Fruit fly (Drosophila melanogaster): ENCODE measurements around the gene CG7579.

CG7579 gene

DNA sequence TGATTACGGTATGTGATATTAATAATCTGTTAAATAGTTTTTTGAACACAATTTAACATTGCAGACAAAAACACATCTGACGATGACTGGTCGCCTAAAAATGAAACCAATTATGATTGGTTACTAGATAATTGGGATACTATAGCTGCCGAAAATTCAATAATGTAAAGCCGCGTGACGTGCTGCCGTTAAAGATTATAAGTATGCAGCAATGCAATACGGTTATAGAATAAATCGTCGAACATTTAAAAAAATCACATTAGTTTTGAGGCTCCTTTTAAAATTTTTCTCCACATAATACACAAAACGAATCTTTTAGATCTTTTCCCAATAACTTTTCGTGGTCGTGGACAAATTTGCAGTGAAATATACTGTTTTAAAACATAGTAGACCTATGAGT is 34.3 kb upstream of the CG7579 start, which contains the start of gene CG42570:
CG42570 (plus strand) TSS at position 301 of the 400 bp plus-strand sequence.
- TF ChIP-seq ey (GFP tag; optimal IDR thresholded peaks at IDR 0.05) (no peak), tai (GFP tag; optimal IDR thresholded peaks at IDR 0.05) (no peak), GATAd (GFP tag; optimal IDR thresholded peaks at IDR 0.05) (no peak), fru (GFP tag; optimal IDR thresholded peaks at IDR 0.05) (no peak), CrebA (GFP tag; optimal IDR thresholded peaks at IDR 0.05; ENCODE audit: borderline replicate concordance) (no peak), Dif (GFP tag; optimal IDR thresholded peaks at IDR 0.05; ENCODE audit: partially characterized antibody) (no peak), Sp1 (GFP tag; optimal IDR thresholded peaks at IDR 0.05) (no peak), Rel (GFP tag; optimal IDR thresholded peaks at IDR 0.05) (no peak), Rel (tag; optimal IDR thresholded peaks at IDR 0.05) (no peak)

dm6 chr3L:15715788-15716503 is 32.7 kb upstream of the CG7579 start, which contains the start of gene CG42571:
Gene CG42571 (plus strand): TSS chr3L:15716453.
- TF ChIP-seq psq (GFP tag; optimal IDR thresholded peaks at IDR 0.05) (no peak), Abd-B (GFP tag; optimal IDR thresholded peaks at IDR 0.05) (no peak), Hr83 (GFP tag; optimal IDR thresholded peaks at IDR 0.05; ENCODE audit: poor library complexity, severe bottlenecking) (no peak), Jra (GFP tag; optimal IDR thresholded peaks at IDR 0.05) (no peak), dl (GFP tag; optimal IDR thresholded peaks at IDR 0.05; ENCODE audit: insufficient read depth in 1 of 2, partially characterized antibody in 2 of 2) (no peak), GATAd (GFP tag; optimal IDR thresholded peaks at IDR 0.05) (no peak), CrebA (GFP tag; optimal IDR thresholded peaks at IDR 0.05; ENCODE audit: borderline replicate concordance) (no peak), sv (GFP tag; optimal IDR thresholded peaks at IDR 0.05) (no peak), Vsx2 (GFP tag; optimal IDR thresholded peaks at IDR 0.05; ENCODE audit: partially characterized antibody) (no peak), rgr (GFP tag; optimal IDR thresholded peaks at IDR 0.05) (no peak), brk (GFP tag; optimal IDR thresholded peaks at IDR 0.05) (no peak), dsf (GFP tag; optimal IDR thresholded peaks at IDR 0.05; ENCODE audit: borderline replicate concordance) (no peak), Sp1 (GFP tag; optimal IDR thresholded peaks at IDR 0.05) (no peak), Rel (GFP tag; optimal IDR thresholded peaks at IDR 0.05) (no peak), Rel (tag; optimal IDR thresholded peaks at IDR 0.05) (no peak), OdsH (GFP tag; optimal IDR thresholded peaks at IDR 0.05) (no peak), Dfd (GFP tag; optimal IDR thresholded peaks at IDR 0.05) (no peak)

DNA sequence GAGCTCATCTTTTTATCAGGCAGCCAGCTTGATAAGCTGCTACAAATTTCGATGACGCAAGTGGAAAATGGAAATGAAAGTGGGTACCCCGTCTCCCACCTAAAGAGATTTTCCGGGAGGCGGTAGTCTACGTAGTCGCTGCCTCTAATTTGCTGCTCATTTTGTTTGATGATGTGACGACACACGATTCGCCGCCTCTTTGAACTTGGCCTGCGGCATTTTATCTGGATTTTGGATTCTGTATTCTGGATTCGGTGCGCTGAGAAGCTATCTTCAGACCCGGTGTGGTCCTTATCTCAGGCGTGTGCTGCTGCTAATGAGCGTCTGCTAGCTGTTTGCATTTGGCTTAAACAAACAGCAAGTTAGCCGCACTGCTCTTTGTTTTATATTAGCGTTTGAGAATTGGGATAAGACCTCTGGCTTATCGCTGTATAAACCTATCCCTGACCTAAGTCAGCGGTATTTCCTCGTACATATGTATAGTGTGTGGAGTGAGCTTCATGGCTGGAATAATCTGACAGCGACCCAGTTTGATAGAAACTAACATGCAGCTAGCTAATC is 30.8 kb upstream of the CG7579 start:
- peak; percentile 30 for TF ChIP-seq OdsH (GFP tag; optimal IDR thresholded peaks at IDR 0.05)
- no peak for TF ChIP-seq br (GFP tag; optimal IDR thresholded peaks at IDR 0.05)
- TF ChIP-seq CG32264 (GFP tag; optimal IDR thresholded peaks at IDR 0.05), result no peak
- TF ChIP-seq Sp1 (GFP tag; optimal IDR thresholded peaks at IDR 0.05), result no peak
- peak; percentile 53 for TF ChIP-seq rgr (GFP tag; optimal IDR thresholded peaks at IDR 0.05)
- peak; percentile 42 for TF ChIP-seq h (GFP tag; optimal IDR thresholded peaks at IDR 0.05)
- no peak for TF ChIP-seq dmrt93B (GFP tag; optimal IDR thresholded peaks at IDR 0.05)
- no peak for TF ChIP-seq usp (GFP tag; optimal IDR thresholded peaks at IDR 0.05)
- TF ChIP-seq foxo (GFP tag; optimal IDR thresholded peaks at IDR 0.05), result peak in 1 of 2 experiments; percentile 0
- no peak for TF ChIP-seq Dfd (GFP tag; optimal IDR thresholded peaks at IDR 0.05)
- TF ChIP-seq Rel (GFP tag; optimal IDR thresholded peaks at IDR 0.05), result no peak
- TF ChIP-seq Rel (tag; optimal IDR thresholded peaks at IDR 0.05), result no peak
- TF ChIP-seq tai (GFP tag; optimal IDR thresholded peaks at IDR 0.05), result peak; percentile 55
- no peak for TF ChIP-seq woc (GFP tag; optimal IDR thresholded peaks at IDR 0.05)
- TF ChIP-seq pan (optimal IDR thresholded peaks at IDR 0.05), result no peak
- no peak for TF ChIP-seq CG9705 (GFP tag; optimal IDR thresholded peaks at IDR 0.05)
- TF ChIP-seq Hr83 (GFP tag; optimal IDR thresholded peaks at IDR 0.05; ENCODE audit: poor library complexity, severe bottlenecking), result peak; percentile 83
- TF ChIP-seq CrebA (GFP tag; optimal IDR thresholded peaks at IDR 0.05; ENCODE audit: borderline replicate concordance), result no peak
- no peak for TF ChIP-seq dsf (GFP tag; optimal IDR thresholded peaks at IDR 0.05; ENCODE audit: borderline replicate concordance)
- TF ChIP-seq GATAd (GFP tag; optimal IDR thresholded peaks at IDR 0.05), result peak; percentile 20
- TF ChIP-seq Jra (GFP tag; optimal IDR thresholded peaks at IDR 0.05), result no peak
- no peak for TF ChIP-seq Hr78 (GFP tag; optimal IDR thresholded peaks at IDR 0.05)
- no peak for TF ChIP-seq ey (GFP tag; optimal IDR thresholded peaks at IDR 0.05)
- no peak for TF ChIP-seq dl (GFP tag; optimal IDR thresholded peaks at IDR 0.05; ENCODE audit: insufficient read depth in 1 of 2, partially characterized antibody in 2 of 2)
- no peak for TF ChIP-seq sage (GFP tag; optimal IDR thresholded peaks at IDR 0.05)
- no peak for TF ChIP-seq lola (GFP tag; optimal IDR thresholded peaks at IDR 0.05)
- TF ChIP-seq Vsx2 (GFP tag; optimal IDR thresholded peaks at IDR 0.05; ENCODE audit: partially characterized antibody), result no peak
- TF ChIP-seq Hnf4 (GFP tag; optimal IDR thresholded peaks at IDR 0.05), result peak; percentile 28
- TF ChIP-seq Abd-B (GFP tag; optimal IDR thresholded peaks at IDR 0.05), result no peak
- TF ChIP-seq Mio (GFP tag; optimal IDR thresholded peaks at IDR 0.05), result no peak
- TF ChIP-seq fru (GFP tag; optimal IDR thresholded peaks at IDR 0.05), result no peak
- no peak for TF ChIP-seq Dif (GFP tag; optimal IDR thresholded peaks at IDR 0.05; ENCODE audit: partially characterized antibody)
- TF ChIP-seq jim (GFP tag; optimal IDR thresholded peaks at IDR 0.05), result no peak
- no peak for TF ChIP-seq brk (GFP tag; optimal IDR thresholded peaks at IDR 0.05)
- no peak for TF ChIP-seq HLH106 (tag; optimal IDR thresholded peaks at IDR 0.05)
- TF ChIP-seq N (GFP tag; optimal IDR thresholded peaks at IDR 0.05), result no peak
- TF ChIP-seq Myc (optimal IDR thresholded peaks at IDR 0.05), result no peak
- no peak for TF ChIP-seq sv (GFP tag; optimal IDR thresholded peaks at IDR 0.05)
